Comparison of ENCODE assay signal across 1 fruit fly cellular context in the genomic region with DNA sequence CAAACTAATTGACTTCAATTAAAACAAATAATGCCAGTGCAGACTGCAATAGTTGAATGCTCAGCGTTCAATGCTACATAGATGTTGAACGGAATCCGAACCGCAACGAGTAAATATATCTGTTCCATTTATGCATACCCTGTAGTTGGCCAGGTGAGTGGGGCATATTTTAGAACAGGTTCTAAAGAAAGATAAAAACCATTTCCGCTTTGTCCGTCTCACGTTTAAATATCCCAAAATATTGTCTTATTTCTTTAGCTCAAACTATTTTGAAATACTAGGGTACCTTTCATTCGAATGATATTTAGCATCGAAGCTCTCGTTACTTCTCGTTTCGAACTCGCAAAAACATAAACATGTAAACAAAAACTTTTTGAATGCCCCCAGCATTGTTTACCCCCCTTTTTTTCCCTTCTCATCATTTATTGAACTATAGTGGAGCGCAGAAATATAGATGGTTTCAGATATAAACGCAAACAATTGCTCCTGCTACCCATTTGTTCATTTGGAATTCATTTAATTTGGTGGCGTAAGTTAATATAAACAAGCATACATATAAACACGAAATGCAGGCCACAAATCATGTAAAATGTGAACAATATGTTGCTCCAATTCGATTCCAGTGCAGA.
A peak's percentile ranks its signal among the peaks of the same experiment; 100 is the strongest.
TF ChIP-seq lines count a peak whose summit lies in the region.

No protein-coding gene starts in this region.

TF ChIP-seq in whole organism, embryonic, 481 proteins besides CTCF, POLR2A, EP300 and RAD21 (continued from another document and continues in another):
- TF ChIP-seq CG6254 (GFP tag; optimal IDR thresholded peaks at IDR 0.05; lab: Kevin White, UChicago) (no peak), jing (GFP tag; optimal IDR thresholded peaks at IDR 0.05; lab: Kevin White, UChicago) (no peak), Six4 (GFP tag; optimal IDR thresholded peaks at IDR 0.05; lab: Kevin White, UChicago) (no peak), so (GFP tag; IDR thresholded peaks at IDR 0.05; lab: Robert Waterston, UW) (no peak), ara (GFP tag; IDR thresholded peaks at IDR 0.05; lab: Robert Waterston, UW) (peak; percentile 28; the same call in 1 of the 2 replicates), crol (GFP tag; IDR thresholded peaks at IDR 0.05; lab: Robert Waterston, UW) (no peak), Abd-B (GFP tag; optimal IDR thresholded peaks at IDR 0.05; lab: Kevin White, UChicago) (no peak), wdn (GFP tag; IDR thresholded peaks at IDR 0.05; lab: Robert Waterston, UW) (no peak), CG10209 (GFP tag; optimal IDR thresholded peaks at IDR 0.05; lab: Kevin White, UChicago) (peak; percentile 1), CG12769 (tag; optimal IDR thresholded peaks at IDR 0.05; lab: Kevin White, UChicago) (no peak), HLH4C (GFP tag; IDR thresholded peaks at IDR 0.05; lab: Robert Waterston, UW; ENCODE audit: partially characterized antibody) (no peak), CG12071 (GFP tag; optimal IDR thresholded peaks at IDR 0.05; lab: Kevin White, UChicago) (no peak), fd64A (GFP tag; optimal IDR thresholded peaks at IDR 0.05; lab: Kevin White, UChicago) (no peak), CG10543 (GFP tag; optimal IDR thresholded peaks at IDR 0.05; lab: Kevin White, UChicago) (no peak), amos (GFP tag; IDR thresholded peaks at IDR 0.05; lab: Robert Waterston, UW; ENCODE audit: partially characterized antibody) (no peak), CG31441 (GFP tag; IDR thresholded peaks at IDR 0.05; lab: Robert Waterston, UW) (no peak), prd (optimal IDR thresholded peaks at IDR 0.05; lab: Kevin White, UChicago) (no peak), prd (GFP tag; IDR thresholded peaks at IDR 0.05; lab: Robert Waterston, UW) (peak; percentile 42; the same call in 2 of the 3 replicates), pb (GFP tag; optimal IDR thresholded peaks at IDR 0.05; lab: Kevin White, UChicago) (no peak), row (GFP tag; IDR thresholded peaks at IDR 0.05; lab: Robert Waterston, UW) (peak; percentile 63), Gsc (GFP tag; IDR thresholded peaks at IDR 0.05; lab: Robert Waterston, UW) (no peak), zfh1 (GFP tag; IDR thresholded peaks at IDR 0.05; lab: Robert Waterston, UW) (0 out of 3 replicates have a peak, but pooled peaks have one; percentile 32), pita (GFP tag; optimal IDR thresholded peaks at IDR 0.05; lab: Kevin White, UChicago) (no peak), Dp (GFP tag; optimal IDR thresholded peaks at IDR 0.05; lab: Kevin White, UChicago) (no peak), az2 (GFP tag; optimal IDR thresholded peaks at IDR 0.05; lab: Kevin White, UChicago) (peak; percentile 7), CG15696 (tag; optimal IDR thresholded peaks at IDR 0.05; lab: Kevin White, UChicago) (no peak), chif (GFP tag; optimal IDR thresholded peaks at IDR 0.05; lab: Kevin White, UChicago) (peak; percentile 22 to 23), CG7987 (GFP tag; optimal IDR thresholded peaks at IDR 0.05; lab: Kevin White, UChicago) (no peak), CG31224 (GFP tag; IDR thresholded peaks at IDR 0.05; lab: Robert Waterston, UW) (peak; percentile 52; the same call in 1 of the 2 replicates), kay (GFP tag; optimal IDR thresholded peaks at IDR 0.05; lab: Kevin White, UChicago) (no peak), hkb (optimal IDR thresholded peaks at IDR 0.05; lab: Kevin White, UChicago) (no peak), hkb (GFP tag; IDR thresholded peaks at IDR 0.05; lab: Robert Waterston, UW) (0 out of 2 replicates have a peak, but pooled peaks have one; percentile 17), CG3995 (GFP tag; optimal IDR thresholded peaks at IDR 0.05; lab: Kevin White, UChicago) (no peak), tap (tag; optimal IDR thresholded peaks at IDR 0.05; lab: Kevin White, UChicago) (no peak), Ravus (GFP tag; IDR thresholded peaks at IDR 0.05; lab: Robert Waterston, UW) (no peak), CG31388 (GFP tag; optimal IDR thresholded peaks at IDR 0.05; lab: Kevin White, UChicago) (no peak), Mad (GFP tag; optimal IDR thresholded peaks at IDR 0.05; lab: Kevin White, UChicago) (no peak), CG1832 (GFP tag; optimal IDR thresholded peaks at IDR 0.05; lab: Kevin White, UChicago) (no peak), gem (tag; optimal IDR thresholded peaks at IDR 0.05; lab: Kevin White, UChicago) (peak; percentile 60), Max (GFP tag; optimal IDR thresholded peaks at IDR 0.05; lab: Kevin White, UChicago) (no peak), ap (GFP tag; IDR thresholded peaks at IDR 0.05; lab: Robert Waterston, UW) (0 out of 2 replicates have a peak, but pooled peaks have one; percentile 37), CG5180 (GFP tag; optimal IDR thresholded peaks at IDR 0.05; lab: Kevin White, UChicago) (no peak), CG11456 (GFP tag; IDR thresholded peaks at IDR 0.05; lab: Robert Waterston, UW) (no peak; the same call in 2 of the 3 replicates), ac (GFP tag; optimal IDR thresholded peaks at IDR 0.05; lab: Kevin White, UChicago) (no peak), Camta (GFP tag; optimal IDR thresholded peaks at IDR 0.05; lab: Kevin White, UChicago) (no peak), CkIIα-i1 (GFP tag; IDR thresholded peaks at IDR 0.05; lab: Robert Waterston, UW) (no peak), dmrt11E (tag; optimal IDR thresholded peaks at IDR 0.05; lab: Kevin White, UChicago) (no peak), croc (GFP tag; conservative IDR thresholded peaks at IDR 0.05; lab: Robert Waterston, UW) (no peak; the same call in 2 of the 3 replicates), nmo (GFP tag; optimal IDR thresholded peaks at IDR 0.05; lab: Kevin White, UChicago) (peak; percentile 29), run (tag; optimal IDR thresholded peaks at IDR 0.05; lab: Kevin White, UChicago) (no peak), Meics (GFP tag; optimal IDR thresholded peaks at IDR 0.05; lab: Kevin White, UChicago) (no peak), CG30403 (GFP tag; optimal IDR thresholded peaks at IDR 0.05; lab: Kevin White, UChicago) (peak; percentile 20), trem (tag; optimal IDR thresholded peaks at IDR 0.05; lab: Kevin White, UChicago) (no peak), CG12155 (GFP tag; optimal IDR thresholded peaks at IDR 0.05; lab: Kevin White, UChicago) (peak; percentile 48), CG17802 (tag; optimal IDR thresholded peaks at IDR 0.05; lab: Kevin White, UChicago) (no peak), CG4707 (GFP tag; optimal IDR thresholded peaks at IDR 0.05; lab: Kevin White, UChicago) (no peak), sd (tag; optimal IDR thresholded peaks at IDR 0.05; lab: Kevin White, UChicago) (no peak), TFAM (GFP tag; optimal IDR thresholded peaks at IDR 0.05; lab: Kevin White, UChicago) (no peak), BtbVII (GFP tag; optimal IDR thresholded peaks at IDR 0.05; lab: Kevin White, UChicago) (no peak), cas (GFP tag; IDR thresholded peaks at IDR 0.05; lab: Robert Waterston, UW) (no peak), pan (optimal IDR thresholded peaks at IDR 0.05; lab: Kevin White, UChicago) (no peak), pan (GFP tag; optimal IDR thresholded peaks at IDR 0.05 in 1 of 2, IDR thresholded peaks at IDR 0.05 in 1 of 2) (peak in 1 of 2 experiments; percentile 48), Lpt (GFP tag; optimal IDR thresholded peaks at IDR 0.05; lab: Kevin White, UChicago) (no peak), Rx (GFP tag; IDR thresholded peaks at IDR 0.05; lab: Robert Waterston, UW) (0 out of 2 replicates have a peak, but pooled peaks have one; percentile 26), CG12744 (GFP tag; optimal IDR thresholded peaks at IDR 0.05; lab: Kevin White, UChicago) (no peak), pnt (GFP tag; optimal IDR thresholded peaks at IDR 0.05; lab: Kevin White, UChicago) (no peak), CG16815 (GFP tag; optimal IDR thresholded peaks at IDR 0.05; lab: Kevin White, UChicago) (no peak), esg (GFP tag; conservative IDR thresholded peaks at IDR 0.05; lab: Robert Waterston, UW) (peak; percentile 20; the same call in 1 of the 2 replicates), Ssrp (tag; optimal IDR thresholded peaks at IDR 0.05; lab: Kevin White, UChicago) (no peak), CG6689 (GFP tag; IDR thresholded peaks at IDR 0.05; lab: Robert Waterston, UW) (peak; percentile 44; the same call in 1 of the 2 replicates), PHDP (tag; optimal IDR thresholded peaks at IDR 0.05; lab: Kevin White, UChicago) (peak; percentile 1), HLH54F (GFP tag; optimal IDR thresholded peaks at IDR 0.05; lab: Kevin White, UChicago) (no peak), Ets65A (GFP tag; lab: Kevin White, UChicago) (peak; percentile 82), CG3281 (GFP tag; optimal IDR thresholded peaks at IDR 0.05; lab: Kevin White, UChicago) (no peak), bigmax (GFP tag; optimal IDR thresholded peaks at IDR 0.05; lab: Kevin White, UChicago) (no peak), CG17359 (tag; optimal IDR thresholded peaks at IDR 0.05; lab: Kevin White, UChicago) (peak; percentile 47), ab (GFP tag; optimal IDR thresholded peaks at IDR 0.05; lab: Kevin White, UChicago) (no peak), CG10267 (tag; optimal IDR thresholded peaks at IDR 0.05; lab: Kevin White, UChicago) (no peak), grau (tag; optimal IDR thresholded peaks at IDR 0.05; lab: Kevin White, UChicago) (peak; percentile 24), Xbp1 (GFP tag; optimal IDR thresholded peaks at IDR 0.05; lab: Kevin White, UChicago) (peak; percentile 19), ro (GFP tag; IDR thresholded peaks at IDR 0.05; lab: Robert Waterston, UW) (no peak), sna (GFP tag; IDR thresholded peaks at IDR 0.05; lab: Robert Waterston, UW; ENCODE audit: partially characterized antibody) (no peak), dati (GFP tag; IDR thresholded peaks at IDR 0.05; lab: Robert Waterston, UW) (no peak), Dbx (GFP tag; IDR thresholded peaks at IDR 0.05; lab: Robert Waterston, UW) (0 out of 3 replicates have a peak, but pooled peaks have one; percentile 17), CG7372 (GFP tag; IDR thresholded peaks at IDR 0.05; lab: Robert Waterston, UW) (no peak), CG13123 (GFP tag; optimal IDR thresholded peaks at IDR 0.05; lab: Kevin White, UChicago) (no peak), gsb (GFP tag; IDR thresholded peaks at IDR 0.05; lab: Robert Waterston, UW) (no peak), Poxn (GFP tag; IDR thresholded peaks at IDR 0.05; lab: Robert Waterston, UW) (no peak), cad (GFP tag; optimal IDR thresholded peaks at IDR 0.05; lab: Kevin White, UChicago) (no peak), CG12942 (GFP tag; optimal IDR thresholded peaks at IDR 0.05; lab: Kevin White, UChicago) (no peak), sens-2 (GFP tag; IDR thresholded peaks at IDR 0.05; lab: Robert Waterston, UW) (no peak), Hmx (GFP tag; optimal IDR thresholded peaks at IDR 0.05; lab: Kevin White, UChicago) (no peak), CG18262 (tag; optimal IDR thresholded peaks at IDR 0.05; lab: Kevin White, UChicago) (peak; percentile 20), bsh (GFP tag; optimal IDR thresholded peaks at IDR 0.05; lab: Kevin White, UChicago) (peak in 1 of 2 experiments; percentile 44), unpg (GFP tag; optimal IDR thresholded peaks at IDR 0.05; lab: Kevin White, UChicago) (peak; percentile 35), bcd (GFP tag; optimal IDR thresholded peaks at IDR 0.05; lab: Kevin White, UChicago) (no peak), fd96Cb (tag; optimal IDR thresholded peaks at IDR 0.05; lab: Kevin White, UChicago) (peak; percentile 21), Blimp-1 (GFP tag; optimal IDR thresholded peaks at IDR 0.05; lab: Kevin White, UChicago) (peak; percentile 33), Med (GFP tag; lab: Kevin White, UChicago) (peak; percentile 84), emc (GFP tag; optimal IDR thresholded peaks at IDR 0.05; lab: Kevin White, UChicago) (no peak), seq (GFP tag; IDR thresholded peaks at IDR 0.05; lab: Robert Waterston, UW) (0 out of 2 replicates have a peak, but pooled peaks have one; percentile 24), Rfx (GFP tag; IDR thresholded peaks at IDR 0.05; lab: Robert Waterston, UW) (peak; percentile 34; the same call in 1 of the 2 replicates), her (GFP tag; optimal IDR thresholded peaks at IDR 0.05; lab: Kevin White, UChicago) (no peak), tgo (GFP tag; IDR thresholded peaks at IDR 0.05; lab: Robert Waterston, UW) (0 out of 3 replicates have a peak, but pooled peaks have one; percentile 26), z (GFP tag; IDR thresholded peaks at IDR 0.05; lab: Robert Waterston, UW) (no peak), Xrp1 (GFP tag; IDR thresholded peaks at IDR 0.05; lab: Robert Waterston, UW) (peak; percentile 43; the same call in 1 of the 2 replicates), CG9727 (GFP tag; optimal IDR thresholded peaks at IDR 0.05; lab: Kevin White, UChicago) (no peak), CG14667 (GFP tag; IDR thresholded peaks at IDR 0.05; lab: Robert Waterston, UW) (peak; percentile 24; the same call in 1 of the 2 replicates), da (GFP tag; optimal IDR thresholded peaks at IDR 0.05; lab: Kevin White, UChicago) (no peak), NC2α (GFP tag; optimal IDR thresholded peaks at IDR 0.05; lab: Kevin White, UChicago) (no peak), CG4730 (GFP tag; IDR thresholded peaks at IDR 0.05; lab: Robert Waterston, UW) (0 out of 2 replicates have a peak, but pooled peaks have one; percentile 14), CG12391 (tag; optimal IDR thresholded peaks at IDR 0.05; lab: Kevin White, UChicago) (peak; percentile 21), phol (tag; optimal IDR thresholded peaks at IDR 0.05; lab: Kevin White, UChicago) (peak; percentile 14), fd102C (GFP tag; optimal IDR thresholded peaks at IDR 0.05; lab: Kevin White, UChicago) (no peak), MTF-1 (GFP tag; optimal IDR thresholded peaks at IDR 0.05; lab: Kevin White, UChicago; ENCODE audit: borderline replicate concordance) (no peak), Ets97D (GFP tag; optimal IDR thresholded peaks at IDR 0.05; lab: Kevin White, UChicago) (no peak), slbo (GFP tag; IDR thresholded peaks at IDR 0.05; lab: Robert Waterston, UW) (peak; percentile 59), CG4328 (GFP tag; optimal IDR thresholded peaks at IDR 0.05; lab: Kevin White, UChicago) (no peak), CG2678 (tag; optimal IDR thresholded peaks at IDR 0.05; lab: Kevin White, UChicago) (peak; percentile 35), sug (tag; optimal IDR thresholded peaks at IDR 0.05; lab: Kevin White, UChicago) (peak; percentile 10), CG14014 (GFP tag; IDR thresholded peaks at IDR 0.05; lab: Robert Waterston, UW) (0 out of 2 replicates have a peak, but pooled peaks have one; percentile 22), CG4854 (GFP tag; optimal IDR thresholded peaks at IDR 0.05; lab: Kevin White, UChicago) (no peak), CG8290 (GFP tag; optimal IDR thresholded peaks at IDR 0.05; lab: Kevin White, UChicago) (no peak), CG8290 (tag; optimal IDR thresholded peaks at IDR 0.05; lab: Kevin White, UChicago) (peak in 1 of 2 experiments; percentile 47), CG11695 (GFP tag; IDR thresholded peaks at IDR 0.05; lab: Robert Waterston, UW) (no peak)
